Fruit fly (Drosophila melanogaster) whole organism, embryonic: Measurements from ENCODE around the gene CG3277.

Experiments
- CG10209 ChIP-seq: fragments of 200-800 bp; sonication (Bioruptor generic); optimal IDR thresholded peaks from 3 replicates; lab custom pipeline; 2017; ENCODE audit warnings: missing biosample characterization, mild to moderate bottlenecking, missing genetic modification characterization, missing genetic modification reagents
- CG14050 ChIP-seq: fragments of 200-800 bp; sonication (Bioruptor generic); IDR thresholded peaks from 3 replicates; pipeline ENCODE4 v1.3.6; 2022; ENCODE audit warnings: missing biosample characterization, missing genetic modification characterization
- CG15601 ChIP-seq: fragments of 200-800 bp; sonication (Bioruptor generic); optimal IDR thresholded peaks from 3 replicates; lab custom pipeline; 2019; ENCODE audit warnings: missing biosample characterization, mild to moderate bottlenecking, missing genetic modification characterization, moderate library complexity
- CG2202 ChIP-seq: fragments of 200-800 bp; sonication (Bioruptor generic); optimal IDR thresholded peaks from 2 replicates; lab custom pipeline; 2018; ENCODE audit warnings: missing biosample characterization, mild to moderate bottlenecking, missing genetic modification characterization
- CG30020 ChIP-seq: fragments of 200-800 bp; optimal IDR thresholded peaks from 2 replicates; lab custom pipeline; 2019; ENCODE audit warnings: missing biosample characterization, mild to moderate bottlenecking, missing genetic modification characterization, moderate library complexity
- CG4328 ChIP-seq: fragments of 200-800 bp; sonication (Bioruptor generic); optimal IDR thresholded peaks from 3 replicates; lab custom pipeline; 2017; ENCODE audit warnings: missing biosample characterization, missing genetic modification reagents, missing genetic modification characterization
- CG7786 ChIP-seq: fragments of 200-800 bp; sonication (Bioruptor generic); optimal IDR thresholded peaks from 2 replicates; lab custom pipeline; 2016; ENCODE audit warnings: missing biosample characterization, missing genetic modification characterization
- Poxn ChIP-seq: fragments of 200-800 bp; sonication (Bioruptor generic); IDR thresholded peaks from 2 replicates; pipeline ENCODE4 v1.3.6; 2022; ENCODE audit warnings: missing biosample characterization, missing genetic modification characterization
- Ssrp ChIP-seq: fragments of 200-800 bp; sonication (Bioruptor generic); optimal IDR thresholded peaks from 2 replicates; lab custom pipeline; 2018; ENCODE audit warnings: missing biosample characterization, mild to moderate bottlenecking, missing genetic modification characterization, moderate library complexity
- slou ChIP-seq: fragments of 200-800 bp; sonication (Bioruptor generic); optimal IDR thresholded peaks from 3 replicates; lab custom pipeline; 2016; ENCODE audit warnings: missing biosample characterization, missing genetic modification characterization

DNA sequence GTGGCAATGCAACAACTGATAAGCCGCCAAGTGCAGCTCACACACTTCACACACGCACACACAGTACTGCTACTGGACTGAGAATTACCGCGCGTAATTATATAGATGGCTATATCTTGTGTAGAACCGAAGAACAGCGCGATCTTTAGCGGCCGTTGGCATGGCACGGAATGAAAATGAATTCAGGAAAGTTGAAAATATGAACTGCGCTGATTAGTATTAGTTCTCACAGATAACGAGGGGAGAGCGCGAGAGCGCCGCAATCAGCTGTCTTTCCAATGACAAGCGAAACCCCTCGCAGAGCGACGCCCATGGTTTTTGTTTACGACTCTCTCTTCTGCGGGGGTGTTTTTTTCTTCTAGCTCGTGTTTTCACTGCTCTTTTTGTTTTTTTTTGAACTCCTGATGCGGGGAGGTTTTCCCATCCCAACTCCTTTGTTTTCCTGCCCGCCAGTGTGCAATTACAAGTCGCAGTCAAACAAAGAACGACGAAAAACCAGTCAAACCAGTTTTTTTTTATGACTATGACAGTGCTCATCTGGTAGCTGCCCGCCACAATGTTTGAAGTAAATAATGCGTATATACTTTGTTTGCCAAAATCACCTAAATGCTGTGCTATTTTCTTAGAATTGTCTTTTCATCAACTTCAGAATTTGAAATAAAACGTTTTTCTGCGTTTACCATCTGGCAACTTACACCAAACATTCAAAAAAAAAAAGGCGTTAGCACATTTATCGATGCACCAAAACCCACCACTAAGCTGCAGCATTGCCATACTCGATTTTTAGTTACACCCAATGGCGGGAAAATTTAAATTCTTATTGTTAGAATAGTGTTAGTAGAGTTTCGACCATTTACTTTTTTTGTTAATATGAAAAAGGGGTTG is 700 bp upstream of the CG3277 start, which contains the start of gene CG9663:
- TF ChIP-seq CG4328 (no peak), CG15601 (tag; lab: Kevin White, UChicago) (peak; percentile 9), slou (no peak), CG7786 (GFP tag; lab: Kevin White, UChicago) (peak; percentile 26), CG10209 (no peak), CG2202 (tag; lab: Kevin White, UChicago) (no peak), CG14050 (0 out of 3 replicates have a peak, but pooled peaks have one; percentile 9), CG30020 (tag; lab: Kevin White, UChicago) (no peak), Poxn (GFP tag; lab: Robert Waterston, UW) (no peak), Ssrp (tag; lab: Kevin White, UChicago) (no peak)
